Worm (Caenorhabditis elegans) whole organism, L3 larva: Measurements from ENCODE around the gene fbxa-43.

Source experiments
- ceh-82 ChIP-seq: fragments of 150-350 bp; optimal IDR thresholded peaks from 2 replicates; lab custom pipeline; 2014; ENCODE audit warnings: missing biosample characterization, missing genetic modification characterization
- ceh-9 ChIP-seq: sonication (generic microtip); optimal IDR thresholded peaks from 2 replicates; lab custom pipeline; 2018; ENCODE audit warnings: missing biosample characterization, missing genetic modification characterization
- elt-3 ChIP-seq, 3 experiments: fragments of 150-350 bp in 1 of 3; sonication (generic microtip) in 2 of 3; optimal IDR thresholded peaks; 2 replicates in 2 of 3; 4 replicates in 1 of 3; lab custom pipeline; 2014 to 2017; ENCODE audit warnings: missing biosample characterization in 3 of 3, missing genetic modification characterization in 3 of 3
- jun-1 ChIP-seq: fragments of 150-350 bp; optimal IDR thresholded peaks from 2 replicates; lab custom pipeline; 2014; ENCODE audit warnings: missing biosample characterization, missing genetic modification reagents, missing genetic modification characterization
- mml-1 ChIP-seq: fragments of 150-350 bp; sonication (generic microtip); optimal IDR thresholded peaks from 3 replicates; lab custom pipeline; 2014; ENCODE audit warnings: missing biosample characterization, missing genetic modification characterization
- nfya-1 ChIP-seq: sonication (generic microtip); optimal IDR thresholded peaks from 2 replicates; lab custom pipeline; 2017; ENCODE audit warnings: missing genetic modification characterization, mild to moderate bottlenecking, missing compliant biosample characterization, antibody characterized with exemption, moderate library complexity; ENCODE audit not compliant: insufficient read depth
- nhr-11 ChIP-seq: fragments of 150-350 bp; optimal IDR thresholded peaks from 2 replicates; lab custom pipeline; 2014; ENCODE audit warnings: missing biosample characterization, missing genetic modification characterization
- nhr-237 ChIP-seq: fragments of 150-350 bp; optimal IDR thresholded peaks from 2 replicates; lab custom pipeline; 2014; ENCODE audit warnings: missing biosample characterization, missing genetic modification characterization
- nhr-76 ChIP-seq: fragments of 150-350 bp; sonication (generic microtip); optimal IDR thresholded peaks from 5 replicates; lab custom pipeline; 2014; ENCODE audit warnings: missing biosample characterization, missing genetic modification characterization
- nhr-77 ChIP-seq: fragments of 150-350 bp; optimal IDR thresholded peaks from 2 replicates; lab custom pipeline; 2014; ENCODE audit warnings: missing biosample characterization, missing genetic modification characterization
- sea-2 ChIP-seq: fragments of 150-350 bp; sonication (generic microtip); optimal IDR thresholded peaks from 4 replicates; lab custom pipeline; 2014; ENCODE audit warnings: missing biosample characterization, missing genetic modification reagents, missing genetic modification characterization
- unc-62 ChIP-seq: fragments of 150-350 bp; sonication (generic microtip); optimal IDR thresholded peaks from 4 replicates; lab custom pipeline; 2014; ENCODE audit warnings: missing biosample characterization, missing genetic modification reagents, missing genetic modification characterization
- ztf-11 ChIP-seq: fragments of 150-350 bp; optimal IDR thresholded peaks from 2 replicates; lab custom pipeline; 2014; ENCODE audit warnings: missing biosample characterization, missing genetic modification characterization

fbxa-43 gene

ce11 chrIII:2207864-2208263 lies 50.9 kb downstream of the fbxa-43 start, which contains the start of gene C39B5.5:
TSS of gene C39B5.5 (plus strand) at chrIII:2208164.
- no peak for TF ChIP-seq nhr-11 (tag; lab: Kevin White, UChicago)
- TF ChIP-seq nhr-237 (tag; lab: Kevin White, UChicago), result no peak
- TF ChIP-seq unc-62 (GFP tag; lab: Kevin White, UChicago), result no peak
- no peak for TF ChIP-seq nhr-76
- TF ChIP-seq elt-3 (tag; optimal IDR thresholded peaks at IDR 0.05; lab: Kevin White, UChicago), result no peak
- TF ChIP-seq nfya-1 (tag; lab: Kevin White, UChicago), result no peak
- no peak for TF ChIP-seq ceh-82
- no peak for TF ChIP-seq ztf-11 (tag; lab: Kevin White, UChicago)
- TF ChIP-seq jun-1, result no peak
- TF ChIP-seq ceh-9 (tag; lab: Kevin White, UChicago), result no peak
- TF ChIP-seq mml-1 (tag; lab: Kevin White, UChicago), result no peak
- TF ChIP-seq sea-2, result no peak
- TF ChIP-seq nhr-77 (tag; lab: Kevin White, UChicago), result no peak
